Worm (Caenorhabditis elegans) whole organism, mixed stage, embryonic: ENCODE measurements around the gene F21G4.1.

Experiments
- M03D4.4 ChIP-seq: sonication (generic microtip); optimal IDR thresholded peaks from 2 replicates; lab custom pipeline; 2017; ENCODE audit warnings: mild to moderate bottlenecking, missing genetic modification characterization, missing compliant biosample characterization
- blmp-1 ChIP-seq: fragments of 150-350 bp; optimal IDR thresholded peaks from 2 replicates; lab custom pipeline; 2014; ENCODE audit warnings: missing biosample characterization, missing genetic modification characterization
- ceh-39 ChIP-seq: fragments of 150-350 bp; optimal IDR thresholded peaks from 2 replicates; lab custom pipeline; 2014; ENCODE audit warnings: missing biosample characterization, missing genetic modification characterization
- ceh-43 ChIP-seq: fragments of 200-800 bp; sonication (Bioruptor generic); optimal IDR thresholded peaks from 2 replicates; lab custom pipeline; 2018; ENCODE audit warnings: mild to moderate bottlenecking, missing genetic modification characterization, moderate library complexity, missing compliant biosample characterization
- ceh-83 ChIP-seq: fragments of 200-800 bp; sonication (Bioruptor generic); optimal IDR thresholded peaks from 2 replicates; lab custom pipeline; 2018; ENCODE audit warnings: mild to moderate bottlenecking, missing genetic modification characterization, missing compliant biosample characterization
- ces-1 ChIP-seq: fragments of 150-350 bp; optimal IDR thresholded peaks from 2 replicates; lab custom pipeline; 2014; ENCODE audit warnings: missing biosample characterization, missing genetic modification reagents, missing genetic modification characterization
- cnd-1 ChIP-seq: fragments of 200-800 bp; sonication (Bioruptor generic); optimal IDR thresholded peaks from 2 replicates; lab custom pipeline; 2018; ENCODE audit warnings: mild to moderate bottlenecking, missing genetic modification characterization, missing compliant biosample characterization
- elt-1 ChIP-seq: sonication (generic microtip); optimal IDR thresholded peaks from 2 replicates; lab custom pipeline; 2017; ENCODE audit warnings: missing genetic modification characterization, mild to moderate bottlenecking, missing compliant biosample characterization, antibody characterized with exemption, moderate library complexity, borderline replicate concordance; ENCODE audit not compliant: insufficient read depth
- elt-3 ChIP-seq: fragments of 150-350 bp; optimal IDR thresholded peaks from 2 replicates; lab custom pipeline; 2014; ENCODE audit warnings: missing biosample characterization, missing genetic modification characterization
- flh-1 ChIP-seq: fragments of 200-800 bp; sonication (Bioruptor generic); optimal IDR thresholded peaks from 2 replicates; lab custom pipeline; 2018; ENCODE audit warnings: mild to moderate bottlenecking, missing genetic modification characterization, moderate library complexity, missing compliant biosample characterization
- ham-2 ChIP-seq: fragments of 200-800 bp; sonication (Bioruptor generic); optimal IDR thresholded peaks from 2 replicates; lab custom pipeline; 2018; ENCODE audit warnings: mild to moderate bottlenecking, missing genetic modification characterization, missing compliant biosample characterization
- hlh-1 ChIP-seq: fragments of 150-350 bp; optimal IDR thresholded peaks from 2 replicates; lab custom pipeline; 2014; ENCODE audit warnings: missing biosample characterization, missing genetic modification reagents, missing genetic modification characterization
- lin-13 ChIP-seq: fragments of 150-350 bp; optimal IDR thresholded peaks from 2 replicates; lab custom pipeline; 2014; ENCODE audit warnings: missing biosample characterization, missing genetic modification characterization
- lin-32 ChIP-seq: fragments of 200-800 bp; sonication (Bioruptor generic); optimal IDR thresholded peaks from 2 replicates; lab custom pipeline; 2018; ENCODE audit warnings: mild to moderate bottlenecking, missing genetic modification characterization, missing compliant biosample characterization
- lsy-2 ChIP-seq: fragments of 150-350 bp; optimal IDR thresholded peaks from 2 replicates; lab custom pipeline; 2014; ENCODE audit warnings: missing biosample characterization, missing genetic modification characterization
- mab-5 ChIP-seq: fragments of 150-350 bp; optimal IDR thresholded peaks from 2 replicates; lab custom pipeline; 2014; ENCODE audit warnings: missing biosample characterization, missing genetic modification characterization
- mep-1 ChIP-seq: fragments of 150-350 bp; optimal IDR thresholded peaks from 2 replicates; lab custom pipeline; 2017; ENCODE audit warnings: missing biosample characterization, missing genetic modification reagents, missing genetic modification characterization, inconsistent platforms
- mls-2 ChIP-seq: sonication (generic microtip); optimal IDR thresholded peaks from 2 replicates; lab custom pipeline; 2016; ENCODE audit warnings: mild to moderate bottlenecking, missing genetic modification characterization, moderate library complexity, missing compliant biosample characterization
- nhr-2 ChIP-seq: fragments of 150-350 bp; optimal IDR thresholded peaks from 2 replicates; lab custom pipeline; 2014; ENCODE audit warnings: missing biosample characterization, missing genetic modification characterization
- nhr-237 ChIP-seq: fragments of 150-350 bp; optimal IDR thresholded peaks from 2 replicates; lab custom pipeline; 2014; ENCODE audit warnings: missing biosample characterization, missing genetic modification characterization
- nhr-28 ChIP-seq: fragments of 150-350 bp; optimal IDR thresholded peaks from 2 replicates; lab custom pipeline; 2014; ENCODE audit warnings: missing biosample characterization, missing genetic modification characterization
- nhr-76 ChIP-seq: sonication (generic microtip); optimal IDR thresholded peaks from 2 replicates; lab custom pipeline; 2017; ENCODE audit warnings: missing biosample characterization, missing genetic modification characterization
- sem-2 ChIP-seq: fragments of 200-800 bp; sonication (Bioruptor generic); optimal IDR thresholded peaks from 2 replicates; lab custom pipeline; 2018; ENCODE audit warnings: mild to moderate bottlenecking, missing genetic modification characterization, missing compliant biosample characterization
- snpc-4 ChIP-seq: fragments of 150-350 bp; optimal IDR thresholded peaks from 2 replicates; lab custom pipeline; 2014; ENCODE audit warnings: missing biosample characterization, missing genetic modification characterization
- sptf-1 ChIP-seq: sonication (generic microtip); optimal IDR thresholded peaks from 2 replicates; lab custom pipeline; 2017; ENCODE audit warnings: mild to moderate bottlenecking, missing genetic modification characterization, moderate library complexity, missing compliant biosample characterization
- tbx-8 ChIP-seq: fragments of 200-800 bp; sonication (Bioruptor generic); optimal IDR thresholded peaks from 2 replicates; lab custom pipeline; 2018; ENCODE audit warnings: mild to moderate bottlenecking, missing genetic modification characterization, moderate library complexity, missing compliant biosample characterization
- unc-120 ChIP-seq: sonication (generic microtip); optimal IDR thresholded peaks from 2 replicates; lab custom pipeline; 2017; ENCODE audit warnings: missing genetic modification characterization, missing compliant biosample characterization; ENCODE audit not compliant: poor library complexity, severe bottlenecking
- unc-39 ChIP-seq: fragments of 150-350 bp; optimal IDR thresholded peaks from 2 replicates; lab custom pipeline; 2014; ENCODE audit warnings: missing biosample characterization, missing genetic modification characterization
- zip-8 ChIP-seq: fragments of 150-350 bp; optimal IDR thresholded peaks from 2 replicates; lab custom pipeline; 2014; ENCODE audit warnings: missing biosample characterization, missing genetic modification characterization
- ztf-11 ChIP-seq: fragments of 150-350 bp; optimal IDR thresholded peaks from 2 replicates; lab custom pipeline; 2014; ENCODE audit warnings: missing biosample characterization, missing genetic modification characterization

The F21G4.1 gene

DNA sequence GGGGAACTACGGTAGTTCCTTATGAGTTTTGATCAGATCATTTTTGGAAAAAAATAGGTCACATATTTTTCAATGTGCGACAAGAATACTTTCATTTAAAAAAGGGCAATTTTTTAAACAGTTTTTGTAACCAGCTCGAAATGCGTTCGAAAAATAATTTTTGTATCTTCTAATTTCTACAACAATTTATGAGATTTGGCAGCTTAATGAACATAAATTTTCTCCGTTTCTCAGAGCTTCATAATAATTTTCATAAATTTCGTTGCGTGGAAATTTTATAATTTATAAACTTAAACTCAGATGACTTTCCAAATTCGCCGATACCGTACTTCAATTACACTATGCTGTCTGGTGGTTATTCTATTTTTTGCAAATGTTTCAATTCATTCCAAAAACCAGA, 2.7 kb upstream of the F21G4.1 start, which contains the start of gene F21G4.3:
TSS of gene F21G4.3 (plus strand) at position 301 of the 400 bp plus-strand sequence.
- TF ChIP-seq snpc-4: no peak

DNA sequence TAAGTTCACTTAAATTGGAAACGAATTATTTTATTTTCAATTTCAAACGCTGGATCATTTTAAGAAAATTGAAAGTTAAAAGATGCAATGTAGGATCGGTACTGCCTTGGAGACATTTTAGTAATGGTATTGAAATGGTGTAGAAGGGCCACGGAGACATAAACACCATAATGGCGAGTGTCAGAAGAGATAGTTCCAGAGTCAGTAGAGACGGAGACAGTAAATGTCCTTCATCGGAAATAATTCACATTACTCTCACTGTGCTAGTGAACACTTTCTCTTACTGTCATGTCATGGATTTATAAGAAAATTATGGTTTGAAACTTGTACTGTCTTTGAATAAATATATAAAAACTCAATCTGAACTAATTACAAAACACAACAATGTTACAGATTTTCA, 941 bp upstream of the F21G4.1 start:
- TF ChIP-seq zip-8 (tag; lab: Kevin White, UChicago) (no peak), blmp-1 (tag; lab: Kevin White, UChicago) (peak; percentile 76)

DNA sequence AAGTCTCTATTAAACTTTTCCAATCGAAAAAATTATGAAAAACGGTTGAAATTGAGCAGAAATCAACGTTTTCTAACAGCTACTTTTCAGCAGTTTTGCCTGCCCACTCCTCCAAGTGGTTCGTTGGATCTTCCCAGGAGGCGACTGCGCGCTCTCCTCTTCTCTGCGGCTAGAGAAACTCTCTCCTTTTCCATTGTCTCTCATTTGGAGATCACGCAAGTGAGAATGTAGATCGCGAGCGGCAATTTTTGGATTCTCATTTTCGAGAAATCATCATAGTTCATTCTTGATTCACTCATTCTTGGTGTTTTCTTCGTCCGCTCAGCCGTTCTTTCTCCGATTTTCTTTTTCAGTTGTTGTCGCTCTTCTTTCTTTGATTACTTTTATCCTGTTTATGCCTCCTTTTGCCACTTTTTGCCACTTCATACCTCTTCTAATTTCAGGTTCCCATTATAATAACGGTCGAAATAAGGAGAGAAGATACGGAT, 8.2 kb downstream of the F21G4.1 start, which contains the start of gene mrp-4:
TSS of gene mrp-4 (plus strand) at position 438 of the 488 bp plus-strand sequence.
- TF ChIP-seq hlh-1 (tag; lab: Kevin White, UChicago) (no peak), nhr-28 (tag; lab: Kevin White, UChicago) (no peak), nhr-2 (tag; lab: Kevin White, UChicago) (no peak), sptf-1 (tag; lab: Kevin White, UChicago) (no peak), zip-8 (tag; lab: Kevin White, UChicago) (no peak), lsy-2 (tag; lab: Kevin White, UChicago) (no peak), ztf-11 (tag; lab: Kevin White, UChicago) (no peak), elt-1 (tag; lab: Kevin White, UChicago) (no peak), ceh-43 (GFP tag; lab: Kevin White, UChicago) (no peak), unc-39 (tag; lab: Kevin White, UChicago) (no peak), M03D4.4 (tag; lab: Kevin White, UChicago) (no peak), snpc-4 (no peak), unc-120 (no peak), mep-1 (tag; lab: Kevin White, UChicago) (no peak), lin-32 (no peak), lin-13 (tag; lab: Kevin White, UChicago) (no peak)

DNA sequence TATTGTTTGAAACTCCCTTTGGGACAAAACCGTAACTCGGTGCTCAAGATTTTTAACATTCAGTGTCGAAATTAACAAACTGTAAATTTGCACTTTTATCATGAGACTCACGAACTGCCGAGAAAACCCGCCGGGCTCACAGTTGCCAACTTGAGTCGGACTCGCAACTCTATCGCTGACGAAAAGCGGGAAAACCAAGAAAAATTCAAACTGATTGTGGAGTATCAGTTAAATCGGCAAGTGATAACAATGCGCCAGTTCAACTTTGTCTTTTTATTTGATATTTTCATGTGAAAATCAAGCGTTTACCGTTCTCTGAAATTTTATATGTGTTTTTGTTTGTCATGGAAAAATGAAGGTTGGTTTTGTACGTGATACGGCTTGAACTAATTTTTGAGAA, 9.6 kb downstream of the F21G4.1 start:
- TF ChIP-seq ztf-11 (tag; lab: Kevin White, UChicago) (no peak), nhr-237 (no peak), unc-120 (no peak), mab-5 (no peak), sem-2 (no peak), ceh-83 (GFP tag; lab: Kevin White, UChicago) (no peak), tbx-8 (GFP tag; lab: Kevin White, UChicago) (no peak), blmp-1 (tag; lab: Kevin White, UChicago) (no peak), unc-39 (tag; lab: Kevin White, UChicago) (no peak)

DNA sequence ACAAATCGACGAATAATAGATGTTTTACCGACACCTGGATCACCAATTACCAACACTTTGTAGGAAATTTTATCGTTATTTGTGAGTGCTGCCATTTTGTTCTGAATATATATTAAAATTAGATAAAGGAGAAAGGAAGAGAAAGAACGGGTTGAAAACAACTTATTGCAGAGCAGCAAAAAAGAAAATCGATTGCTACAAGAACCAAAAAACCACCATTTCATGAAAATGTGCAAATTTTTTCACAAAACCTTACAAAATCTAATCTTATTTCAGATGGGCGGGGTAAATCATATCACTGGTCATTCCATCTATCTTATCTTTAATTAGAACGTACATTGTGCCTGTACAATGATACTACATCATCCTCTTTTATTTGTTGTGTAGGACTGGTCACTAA, 10.0 kb downstream of the F21G4.1 start, which contains the start of gene glo-1:
TSS of gene glo-1 (minus strand) at position 101 of the 400 bp plus-strand sequence.
- no peak for TF ChIP-seq nhr-237
- TF ChIP-seq cnd-1 (tag; lab: Kevin White, UChicago): no peak
- no peak for TF ChIP-seq ham-2
- TF ChIP-seq elt-3 (tag; lab: Kevin White, UChicago): no peak
- no peak for TF ChIP-seq blmp-1 (tag; lab: Kevin White, UChicago)
- TF ChIP-seq sem-2: no peak
- no peak for TF ChIP-seq sptf-1 (tag; lab: Kevin White, UChicago)
- no peak for TF ChIP-seq lin-13 (tag; lab: Kevin White, UChicago)
- TF ChIP-seq tbx-8 (GFP tag; lab: Kevin White, UChicago): no peak
- TF ChIP-seq ceh-39 (tag; lab: Kevin White, UChicago): no peak
- no peak for TF ChIP-seq nhr-76 (tag; lab: Kevin White, UChicago)
- no peak for TF ChIP-seq snpc-4

DNA sequence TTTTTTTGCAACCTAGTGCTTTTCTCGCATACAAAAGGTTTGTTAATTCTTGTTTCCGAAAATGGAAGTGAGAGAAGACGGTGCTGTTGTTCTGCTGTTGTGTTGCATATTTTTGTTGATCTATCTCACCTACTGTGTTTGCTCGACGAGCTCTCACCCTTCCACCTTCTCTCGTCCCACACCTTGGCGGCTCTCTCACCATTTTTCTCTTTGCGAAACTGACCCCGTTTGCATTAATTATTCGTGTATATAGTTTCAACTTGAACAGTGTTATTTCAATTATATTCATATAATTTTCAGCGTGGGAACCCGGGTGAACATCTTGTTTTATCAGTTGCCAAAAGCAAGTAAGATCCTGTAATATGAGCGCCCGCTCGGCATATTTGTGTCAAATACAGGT, 15.0 kb downstream of the F21G4.1 start, which contains the start of gene R07B1.9:
TSS of gene R07B1.9 (plus strand) at position 301 of the 400 bp plus-strand sequence.
- TF ChIP-seq ces-1 (GFP tag; lab: Kevin White, UChicago) (no peak), M03D4.4 (tag; lab: Kevin White, UChicago) (no peak), ceh-83 (GFP tag; lab: Kevin White, UChicago) (no peak), mep-1 (tag; lab: Kevin White, UChicago) (no peak), tbx-8 (GFP tag; lab: Kevin White, UChicago) (no peak), unc-120 (no peak), ceh-39 (tag; lab: Kevin White, UChicago) (no peak), mls-2 (tag; lab: Kevin White, UChicago) (no peak), sptf-1 (tag; lab: Kevin White, UChicago) (no peak), ceh-43 (GFP tag; lab: Kevin White, UChicago) (no peak), nhr-76 (tag; lab: Kevin White, UChicago) (no peak), flh-1 (GFP tag; lab: Kevin White, UChicago) (no peak), elt-3 (tag; lab: Kevin White, UChicago) (no peak), lin-32 (no peak)
